Worm (Caenorhabditis elegans) whole organism, L1 larva: Measurements from ENCODE around the gene clc-28.
A peak's percentile ranks its signal among the peaks of the same experiment; 100 is the strongest.

Experiments used
- C04F5.9 ChIP-seq: sonication (generic microtip); optimal IDR thresholded peaks from 2 replicates; lab custom pipeline; 2016; ENCODE audit warnings: missing genetic modification characterization, missing compliant biosample characterization
- F16B12.6 ChIP-seq: fragments of 150-350 bp; optimal IDR thresholded peaks from 2 replicates; lab custom pipeline; 2014; ENCODE audit warnings: missing biosample characterization, missing genetic modification characterization
- Y116A8C.19 ChIP-seq: sonication (generic microtip); optimal IDR thresholded peaks from 2 replicates; lab custom pipeline; 2016; ENCODE audit warnings: missing compliant biosample characterization, missing genetic modification characterization, borderline replicate concordance
- aha-1 ChIP-seq: fragments of 150-350 bp; optimal IDR thresholded peaks from 2 replicates; lab custom pipeline; 2014; ENCODE audit warnings: missing biosample characterization, missing genetic modification characterization
- ama-1 ChIP-seq: fragments of 150-350 bp; optimal IDR thresholded peaks from 2 replicates; lab custom pipeline; 2014
- blmp-1 ChIP-seq: fragments of 150-350 bp; optimal IDR thresholded peaks from 2 replicates; lab custom pipeline; 2014; ENCODE audit warnings: missing biosample characterization, missing genetic modification characterization
- ceh-82 ChIP-seq, 3 experiments: fragments of 150-350 bp in 1 of 3; sonication (generic microtip) in 2 of 3; optimal IDR thresholded peaks; 2 replicates each; lab custom pipeline; 2014 to 2017; ENCODE audit warnings: missing biosample characterization in 3 of 3, missing genetic modification characterization in 3 of 3
- dsc-1 ChIP-seq: sonication (generic microtip); optimal IDR thresholded peaks from 2 replicates; lab custom pipeline; 2016; ENCODE audit warnings: mild to moderate bottlenecking, missing genetic modification characterization, missing compliant biosample characterization
- efl-1 ChIP-seq, 4 experiments: fragments of 150-350 bp; optimal IDR thresholded peaks in 3 of 4; peaks in 1 of 4; 1 replicate in 1 of 4; 2 replicates in 3 of 4; lab custom pipeline; 2014; ENCODE audit warnings: missing biosample characterization in 2 of 4, missing genetic modification characterization in 2 of 4, missing genetic modification reagents in 2 of 4
- egl-13 ChIP-seq: sonication (generic microtip); optimal IDR thresholded peaks from 2 replicates; lab custom pipeline; 2016; ENCODE audit warnings: missing genotype, missing genetic modification reagents, missing genetic modification characterization, missing compliant biosample characterization
- elt-2 ChIP-seq: sonication (generic microtip); optimal IDR thresholded peaks from 2 replicates; lab custom pipeline; 2016; ENCODE audit warnings: missing genetic modification characterization, mild to moderate bottlenecking, inconsistent platforms, missing compliant biosample characterization, missing genetic modification reagents
- ets-5 ChIP-seq: fragments of 200-800 bp; sonication (Bioruptor generic); IDR thresholded peaks from 2 replicates; pipeline ENCODE4 v1.3.6; 2022; ENCODE audit warnings: missing genetic modification characterization, missing compliant biosample characterization
- fkh-10 ChIP-seq: sonication (generic microtip); optimal IDR thresholded peaks from 2 replicates; lab custom pipeline; 2017; ENCODE audit warnings: missing biosample characterization, missing genetic modification reagents, missing genetic modification characterization
- fkh-4 ChIP-seq: sonication (generic microtip); optimal IDR thresholded peaks from 2 replicates; lab custom pipeline; 2016; ENCODE audit warnings: missing compliant biosample characterization, missing genetic modification characterization, borderline replicate concordance
- fkh-8 ChIP-seq: sonication (generic microtip); optimal IDR thresholded peaks from 2 replicates; lab custom pipeline; 2016; ENCODE audit warnings: mild to moderate bottlenecking, missing genetic modification characterization, missing compliant biosample characterization
- isw-1 ChIP-seq: fragments of 200-800 bp; sonication (Bioruptor generic); IDR thresholded peaks from 2 replicates; pipeline ENCODE4 v1.3.6; 2022; ENCODE audit warnings: missing genetic modification characterization, missing compliant biosample characterization
- jun-1 ChIP-seq: fragments of 150-350 bp; optimal IDR thresholded peaks from 2 replicates; lab custom pipeline; 2014; ENCODE audit warnings: missing biosample characterization, missing genetic modification reagents, missing genetic modification characterization
- lin-13 ChIP-seq: fragments of 150-350 bp; optimal IDR thresholded peaks from 2 replicates; lab custom pipeline; 2014; ENCODE audit warnings: missing biosample characterization, missing genetic modification reagents, missing genetic modification characterization
- lin-14 ChIP-seq: fragments of 200-800 bp; sonication (Bioruptor generic); optimal IDR thresholded peaks from 2 replicates; lab custom pipeline; 2018; ENCODE audit warnings: mild to moderate bottlenecking, missing genetic modification characterization, moderate library complexity, missing compliant biosample characterization
- lin-39 ChIP-seq: fragments of 150-350 bp; optimal IDR thresholded peaks from 2 replicates; lab custom pipeline; 2014; ENCODE audit warnings: missing biosample characterization, missing genetic modification reagents, missing genetic modification characterization
- mef-2 ChIP-seq: fragments of 150-350 bp; optimal IDR thresholded peaks from 2 replicates; lab custom pipeline; 2014; ENCODE audit warnings: missing biosample characterization, missing genetic modification characterization
- nhr-11 ChIP-seq: fragments of 150-350 bp; optimal IDR thresholded peaks from 2 replicates; lab custom pipeline; 2014; ENCODE audit warnings: missing biosample characterization, missing genetic modification characterization
- nhr-237 ChIP-seq: fragments of 150-350 bp; optimal IDR thresholded peaks from 2 replicates; lab custom pipeline; 2014; ENCODE audit warnings: missing biosample characterization, missing genetic modification characterization
- nhr-47 ChIP-seq: sonication (generic microtip); optimal IDR thresholded peaks from 2 replicates; lab custom pipeline; 2016; ENCODE audit warnings: mild to moderate bottlenecking, missing genetic modification characterization, moderate library complexity, missing compliant biosample characterization
- nhr-71 ChIP-seq: sonication (generic microtip); optimal IDR thresholded peaks from 2 replicates; lab custom pipeline; 2016; ENCODE audit warnings: mild to moderate bottlenecking, missing genetic modification characterization, moderate library complexity, missing compliant biosample characterization
- nhr-77 ChIP-seq: fragments of 150-350 bp; optimal IDR thresholded peaks from 2 replicates; lab custom pipeline; 2014; ENCODE audit warnings: missing biosample characterization, missing genetic modification characterization
- pqm-1 ChIP-seq: sonication (generic microtip); optimal IDR thresholded peaks from 3 replicates; lab custom pipeline; 2017; ENCODE audit warnings: missing biosample characterization, missing genetic modification characterization
- rnt-1 ChIP-seq: sonication (generic microtip); optimal IDR thresholded peaks from 2 replicates; lab custom pipeline; 2016; ENCODE audit warnings: mild to moderate bottlenecking, missing genetic modification characterization, moderate library complexity, missing compliant biosample characterization
- skn-1 ChIP-seq: fragments of 150-350 bp; optimal IDR thresholded peaks from 2 replicates; lab custom pipeline; 2014; ENCODE audit warnings: missing biosample characterization, missing genetic modification characterization
- snu-23 ChIP-seq: sonication (generic microtip); optimal IDR thresholded peaks from 2 replicates; lab custom pipeline; 2016; ENCODE audit warnings: missing genetic modification characterization, missing compliant biosample characterization
- sox-4 ChIP-seq: sonication (generic microtip); optimal IDR thresholded peaks from 2 replicates; lab custom pipeline; 2016; ENCODE audit warnings: missing genetic modification characterization, missing compliant biosample characterization
- tbx-2 ChIP-seq: sonication (generic microtip); optimal IDR thresholded peaks from 2 replicates; lab custom pipeline; 2016; ENCODE audit warnings: missing genetic modification characterization, missing compliant biosample characterization
- unc-30 ChIP-seq: sonication (generic microtip); optimal IDR thresholded peaks from 2 replicates; lab custom pipeline; 2017; ENCODE audit warnings: missing biosample characterization, missing genetic modification characterization
- unc-62 ChIP-seq: fragments of 150-350 bp; optimal IDR thresholded peaks from 2 replicates; lab custom pipeline; 2014; ENCODE audit warnings: missing biosample characterization, missing genetic modification reagents, missing genetic modification characterization
- xbp-1 ChIP-seq: sonication (generic microtip); optimal IDR thresholded peaks from 2 replicates; lab custom pipeline; 2016; ENCODE audit warnings: missing genetic modification characterization, missing compliant biosample characterization
- zag-1 ChIP-seq: fragments of 150-350 bp; optimal IDR thresholded peaks from 2 replicates; lab custom pipeline; 2014; ENCODE audit warnings: missing biosample characterization, missing genetic modification characterization
- zip-4 ChIP-seq: fragments of 200-800 bp; sonication (Bioruptor generic); optimal IDR thresholded peaks from 2 replicates; lab custom pipeline; 2018; ENCODE audit warnings: mild to moderate bottlenecking, missing genetic modification characterization, moderate library complexity, missing compliant biosample characterization

Gene clc-28

DNA sequence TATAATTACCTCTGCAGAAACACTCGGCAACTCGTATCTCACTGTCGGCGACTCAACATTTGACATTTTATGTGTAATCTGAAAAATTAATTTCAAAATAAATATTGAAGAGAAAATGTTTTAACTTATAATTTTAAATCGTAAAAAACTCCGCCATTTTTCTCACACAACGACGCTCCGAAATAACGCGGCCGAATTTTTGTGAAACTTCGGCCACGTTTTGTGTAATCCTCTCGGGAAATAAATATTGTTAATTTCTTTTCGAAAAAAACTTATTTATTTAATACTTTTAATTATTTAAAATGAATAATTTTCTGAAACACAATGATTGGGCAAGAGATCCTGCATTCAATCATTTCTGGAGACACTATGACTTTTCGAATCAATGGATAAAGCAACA is 31.9 kb downstream of the clc-28 start, which contains the start of the genes F10E9.7 and F10E9.5 (continued):
- TF ChIP-seq fkh-10 (GFP tag; lab: Kevin White, UChicago): no peak
- no peak for TF ChIP-seq nhr-77
- peak; percentile 86 to 92 (median 87) for TF ChIP-seq ceh-82 (tag; optimal IDR thresholded peaks at IDR 0.05; lab: Kevin White, UChicago)
- TF ChIP-seq ets-5 (GFP tag; lab: Robert Waterston, UW): no peak
- TF ChIP-seq xbp-1 (tag; lab: Kevin White, UChicago): peak; percentile 96
- TF ChIP-seq nhr-47 (tag; lab: Kevin White, UChicago): peak; percentile 96
- TF ChIP-seq dsc-1 (tag; lab: Kevin White, UChicago): peak; percentile 97
- peak; percentile 91 for TF ChIP-seq skn-1

ce11 chrIII:8305816-8306215 is 33.5 kb downstream of the clc-28 start:
- TF ChIP-seq blmp-1 (tag; lab: Kevin White, UChicago) (no peak), zag-1 (no peak), snu-23 (no peak), aha-1 (tag; lab: Kevin White, UChicago) (no peak), nhr-47 (tag; lab: Kevin White, UChicago) (no peak), fkh-4 (tag; lab: Kevin White, UChicago) (no peak), F16B12.6 (tag; lab: Kevin White, UChicago) (no peak), lin-39 (no peak)
- TF ChIP-seq, all 84 proteins: peak for 0

- TF ChIP-seq snu-23: no peak
Observed at ce11 chrIII:8305304-8305703, 34.0 kb downstream of the clc-28 start.

DNA sequence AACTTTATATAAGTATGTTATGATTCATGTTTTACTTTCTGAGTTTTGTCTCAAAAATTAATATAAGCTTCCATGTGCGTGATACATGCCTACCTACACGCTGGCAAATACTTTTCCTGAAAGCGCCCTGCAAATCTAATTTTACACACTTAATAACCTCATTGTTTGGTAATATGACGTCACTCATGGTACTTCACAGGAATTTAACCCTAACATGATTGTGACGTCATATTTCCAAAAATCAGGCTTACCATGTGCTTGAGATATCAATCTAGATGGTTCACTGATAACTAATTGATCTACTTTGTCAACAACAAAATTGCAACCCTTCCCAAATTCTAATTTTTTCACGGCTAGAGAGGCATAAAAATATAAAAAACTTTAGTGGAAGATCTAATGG is 35.8 kb downstream of the clc-28 start:
- TF ChIP-seq nhr-71 (tag; lab: Kevin White, UChicago) (no peak), nhr-11 (tag; lab: Kevin White, UChicago) (no peak), unc-62 (GFP tag; lab: Kevin White, UChicago) (no peak), isw-1 (no peak), nhr-77 (no peak), fkh-8 (tag; lab: Kevin White, UChicago) (no peak), zip-4 (no peak), unc-30 (tag; lab: Kevin White, UChicago) (no peak), egl-13 (tag; lab: Kevin White, UChicago) (no peak), sox-4 (tag; lab: Kevin White, UChicago) (no peak), pqm-1 (tag; lab: Kevin White, UChicago) (no peak), snu-23 (no peak), lin-13 (GFP tag; lab: Kevin White, UChicago) (no peak), Y116A8C.19 (tag; lab: Kevin White, UChicago) (no peak), jun-1 (tag; lab: Kevin White, UChicago) (no peak)

- TF ChIP-seq dsc-1 (tag; lab: Kevin White, UChicago) (peak; percentile 63), tbx-2 (tag; lab: Kevin White, UChicago) (no peak), nhr-237 (tag; lab: Kevin White, UChicago) (no peak)
Observed at ce11 chrIII:8300860-8301396, 38.3 kb downstream of the clc-28 start.

DNA sequence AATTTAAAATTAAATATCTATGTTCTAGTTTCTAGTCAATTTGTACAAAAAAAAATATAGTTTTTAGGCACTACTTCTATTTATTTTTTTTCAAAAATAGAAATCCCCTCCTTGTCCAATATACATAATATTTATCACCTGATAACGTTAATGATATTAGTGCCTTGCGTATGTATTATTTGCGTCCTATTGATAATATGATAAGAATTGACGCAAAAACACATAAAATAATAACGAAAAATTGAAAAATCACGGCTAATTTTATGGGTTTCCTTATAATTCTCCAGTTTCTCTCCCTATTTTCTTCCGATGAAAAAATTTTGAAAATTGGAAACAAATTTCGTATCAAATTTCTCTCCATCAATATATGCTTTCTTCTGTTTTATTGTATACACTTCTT is 39.5 kb downstream of the clc-28 start:
- TF ChIP-seq lin-14 (GFP tag; lab: Kevin White, UChicago) (peak; percentile 8), lin-39 (no peak), C04F5.9 (tag; lab: Kevin White, UChicago) (no peak), snu-23 (no peak), rnt-1 (no peak), mef-2 (tag; lab: Kevin White, UChicago) (no peak), ama-1 (lab: Kevin White, UChicago) (no peak), elt-2 (peak; percentile 68), efl-1 (optimal IDR thresholded peaks at IDR 0.05; lab: Kevin White, UChicago) (no peak), efl-1 (GFP tag; optimal IDR thresholded peaks at IDR 0.05 in 1 of 2; lab: Kevin White, UChicago) (peak in 1 of 2 experiments; percentile 72)
